Fruit fly (Drosophila melanogaster) whole organism, embryonic: Measurements from ENCODE around the gene Dsp1.

Experiments
- Abd-B ChIP-seq: fragments of 200-800 bp; sonication (Bioruptor generic); optimal IDR thresholded peaks from 2 replicates; lab custom pipeline; 2018; ENCODE audit warnings: missing biosample characterization, mild to moderate bottlenecking, missing genetic modification characterization, moderate library complexity
- Antp ChIP-seq: fragments of 200-800 bp; sonication (Bioruptor generic); optimal IDR thresholded peaks from 3 replicates; lab custom pipeline; 2016; ENCODE audit warnings: missing biosample characterization, missing genetic modification characterization
- Atf-2 ChIP-seq: fragments of 200-800 bp; sonication (Bioruptor generic); optimal IDR thresholded peaks from 2 replicates; lab custom pipeline; 2016; ENCODE audit warnings: missing biosample characterization, missing genetic modification characterization
- Bgb ChIP-seq: fragments of 200-800 bp; sonication (Bioruptor generic); IDR thresholded peaks from 2 replicates; pipeline ENCODE4 v1.3.6; 2022; ENCODE audit warnings: missing biosample characterization, missing genetic modification characterization; ENCODE audit not compliant: partially characterized antibody
- CG14667 ChIP-seq: fragments of 200-800 bp; sonication (Bioruptor generic); IDR thresholded peaks from 2 replicates; pipeline ENCODE4 v1.3.6; 2022; ENCODE audit warnings: missing biosample characterization, missing genetic modification characterization
- CG15479 ChIP-seq: fragments of 200-800 bp; sonication (Bioruptor generic); optimal IDR thresholded peaks from 3 replicates; lab custom pipeline; 2019; ENCODE audit warnings: missing biosample characterization, mild to moderate bottlenecking, missing genetic modification characterization, moderate library complexity
- CG15696 ChIP-seq: fragments of 200-800 bp; sonication (Bioruptor generic); optimal IDR thresholded peaks from 2 replicates; lab custom pipeline; 2019; ENCODE audit warnings: missing biosample characterization, mild to moderate bottlenecking, missing genetic modification characterization, moderate library complexity
- CG16813 ChIP-seq: fragments of 200-800 bp; sonication (Bioruptor generic); IDR thresholded peaks from 3 replicates; pipeline ENCODE4 v1.3.6; 2022; ENCODE audit warnings: missing biosample characterization, missing genetic modification characterization; ENCODE audit not compliant: partially characterized antibody
- CG17829 ChIP-seq: fragments of 200-800 bp; optimal IDR thresholded peaks from 2 replicates; lab custom pipeline; 2019; ENCODE audit warnings: missing biosample characterization, mild to moderate bottlenecking, missing genetic modification characterization, moderate library complexity
- CG2199 ChIP-seq: fragments of 200-800 bp; sonication (Bioruptor generic); IDR thresholded peaks from 3 replicates; pipeline ENCODE4 v1.3.6; 2022; ENCODE audit warnings: missing biosample characterization, missing genetic modification characterization
- CG30431 ChIP-seq: fragments of 200-800 bp; sonication (Bioruptor generic); optimal IDR thresholded peaks from 2 replicates; lab custom pipeline; 2017; ENCODE audit warnings: missing biosample characterization, missing genetic modification characterization
- CG3847 ChIP-seq: fragments of 200-800 bp; sonication (Bioruptor generic); IDR thresholded peaks from 2 replicates; pipeline ENCODE4 v1.3.6; 2022; ENCODE audit warnings: missing biosample characterization, missing genetic modification characterization
- CG4820 ChIP-seq: fragments of 200-800 bp; sonication (Bioruptor generic); optimal IDR thresholded peaks from 3 replicates; lab custom pipeline; 2016; ENCODE audit warnings: missing biosample characterization, missing genetic modification characterization
- CG4854 ChIP-seq: fragments of 200-800 bp; sonication (Bioruptor generic); optimal IDR thresholded peaks from 2 replicates; lab custom pipeline; 2016; ENCODE audit warnings: missing biosample characterization, missing genetic modification characterization, inconsistent platforms
- CG6791 ChIP-seq: fragments of 200-800 bp; sonication (Bioruptor generic); IDR thresholded peaks from 3 replicates; pipeline ENCODE4 v1.3.6; 2022; ENCODE audit warnings: missing biosample characterization, missing genetic modification characterization; ENCODE audit not compliant: partially characterized antibody
- CG6854 ChIP-seq: fragments of 200-800 bp; sonication (Bioruptor generic); optimal IDR thresholded peaks from 3 replicates; lab custom pipeline; 2017; ENCODE audit warnings: missing biosample characterization, mild to moderate bottlenecking, missing genetic modification characterization
- CG9727 ChIP-seq: fragments of 200-800 bp; sonication (Bioruptor generic); optimal IDR thresholded peaks from 3 replicates; lab custom pipeline; 2017; ENCODE audit warnings: missing biosample characterization, mild to moderate bottlenecking, missing genetic modification characterization
- Chrac-16 ChIP-seq: fragments of 200-800 bp; sonication (Bioruptor generic); optimal IDR thresholded peaks from 3 replicates; lab custom pipeline; 2016; ENCODE audit warnings: missing biosample characterization, missing genetic modification characterization
- Fer2 ChIP-seq: fragments of 200-800 bp; sonication (Bioruptor generic); optimal IDR thresholded peaks from 2 replicates; lab custom pipeline; 2018; ENCODE audit warnings: missing biosample characterization, mild to moderate bottlenecking, missing genetic modification characterization, moderate library complexity
- Lhr ChIP-seq: fragments of 200-800 bp; sonication (Bioruptor generic); optimal IDR thresholded peaks from 3 replicates; lab custom pipeline; 2017; ENCODE audit warnings: mild to moderate bottlenecking, missing biosample characterization, missing genetic modification reagents, missing genetic modification characterization
- Tbp ChIP-seq: fragments of >200 bp; optimal IDR thresholded peaks from 2 replicates; lab custom pipeline; 2018; ENCODE audit warnings: missing biosample characterization, missing genetic modification characterization
- Trl ChIP-seq, 3 experiments: fragments of >200 bp in 2 of 3; fragments of 200-800 bp in 1 of 3; sonication (Bioruptor generic) in 1 of 3; optimal IDR thresholded peaks; 2 replicates in 1 of 3; 3 replicates in 2 of 3; lab custom pipeline; 2016 to 2017; ENCODE audit warnings: missing biosample characterization in 1 of 3, missing genetic modification characterization in 1 of 3
- abd-A ChIP-seq: fragments of 200-800 bp; sonication (Bioruptor generic); optimal IDR thresholded peaks from 3 replicates; lab custom pipeline; 2019; ENCODE audit warnings: missing biosample characterization, mild to moderate bottlenecking, missing genetic modification characterization, moderate library complexity
- bbx ChIP-seq: fragments of 200-800 bp; sonication (Bioruptor generic); IDR thresholded peaks from 2 replicates; pipeline ENCODE4 v1.3.6; 2022; ENCODE audit warnings: missing biosample characterization, missing genetic modification characterization; ENCODE audit not compliant: partially characterized antibody
- dan ChIP-seq: fragments of 200-800 bp; sonication (Bioruptor generic); IDR thresholded peaks from 2 replicates; pipeline ENCODE4 v1.3.6; 2022; ENCODE audit warnings: missing biosample characterization, missing genetic modification characterization
- dmrt11E ChIP-seq: fragments of 200-800 bp; sonication (Bioruptor generic); optimal IDR thresholded peaks from 3 replicates; lab custom pipeline; 2018; ENCODE audit warnings: missing biosample characterization, mild to moderate bottlenecking, missing genetic modification characterization, moderate library complexity
- dysf ChIP-seq: fragments of 200-800 bp; sonication (Bioruptor generic); IDR thresholded peaks from 3 replicates; pipeline ENCODE4 v1.3.6; 2022; ENCODE audit warnings: missing biosample characterization, missing genetic modification characterization
- ewg ChIP-seq: fragments of 200-800 bp; sonication (Bioruptor generic); optimal IDR thresholded peaks from 3 replicates; lab custom pipeline; 2017; ENCODE audit warnings: mild to moderate bottlenecking, missing biosample characterization, missing genetic modification reagents, missing genetic modification characterization
- luna ChIP-seq: fragments of 200-800 bp; sonication (Bioruptor generic); optimal IDR thresholded peaks from 2 replicates; lab custom pipeline; 2016; ENCODE audit warnings: missing biosample characterization, missing genetic modification characterization
- maf-S ChIP-seq: fragments of 200-800 bp; sonication (Bioruptor generic); optimal IDR thresholded peaks from 2 replicates; lab custom pipeline; 2016; ENCODE audit warnings: missing biosample characterization, missing genetic modification characterization
- mam ChIP-seq: fragments of 200-800 bp; sonication (Bioruptor generic); optimal IDR thresholded peaks from 3 replicates; lab custom pipeline; 2016; ENCODE audit warnings: missing biosample characterization, missing genetic modification characterization
- nmo ChIP-seq: fragments of 200-800 bp; sonication (Bioruptor generic); optimal IDR thresholded peaks from 2 replicates; lab custom pipeline; 2018; ENCODE audit warnings: missing biosample characterization, mild to moderate bottlenecking, missing genetic modification characterization, moderate library complexity
- otp ChIP-seq: fragments of 200-800 bp; sonication (Bioruptor generic); IDR thresholded peaks from 3 replicates; pipeline ENCODE4, ENCODE4 v1.3.6; 2022; ENCODE audit warnings: missing biosample characterization, missing genetic modification characterization
- sd ChIP-seq: fragments of 200-800 bp; sonication (Bioruptor generic); optimal IDR thresholded peaks from 3 replicates; lab custom pipeline; 2018; ENCODE audit warnings: missing biosample characterization, mild to moderate bottlenecking, missing genetic modification characterization, moderate library complexity

Gene Dsp1

dm6 chrX:16385942-16386392 is 52.6 kb downstream of the Dsp1 start (continued):
- no peak for TF ChIP-seq Tbp
- TF ChIP-seq Bgb (GFP tag; lab: Robert Waterston, UW): no peak
- no peak for TF ChIP-seq bbx (GFP tag; lab: Robert Waterston, UW)
- no peak for TF ChIP-seq abd-A (tag; lab: Kevin White, UChicago)
- TF ChIP-seq CG6791 (GFP tag; lab: Robert Waterston, UW): no peak
- TF ChIP-seq nmo (GFP tag; lab: Kevin White, UChicago): peak; percentile 9
- TF ChIP-seq dmrt11E (tag; lab: Kevin White, UChicago): no peak
- no peak for TF ChIP-seq CG4820 (GFP tag; lab: Kevin White, UChicago)
- no peak for TF ChIP-seq CG2199 (GFP tag; lab: Robert Waterston, UW)
- TF ChIP-seq mam: no peak
- no peak for TF ChIP-seq Fer2 (tag; lab: Kevin White, UChicago)
- no peak for TF ChIP-seq dan (GFP tag; lab: Robert Waterston, UW)
- TF ChIP-seq luna: no peak
- peak; percentile 14 for TF ChIP-seq Chrac-16 (GFP tag; lab: Kevin White, UChicago)
- no peak for TF ChIP-seq Atf-2 (GFP tag; lab: Kevin White, UChicago)
- no peak for TF ChIP-seq CG3847 (GFP tag; lab: Robert Waterston, UW)
- no peak for TF ChIP-seq Trl (optimal IDR thresholded peaks at IDR 0.05; lab: Kevin White, UChicago)
- peak; percentile 11 for TF ChIP-seq Trl (GFP tag; optimal IDR thresholded peaks at IDR 0.05; lab: Kevin White, UChicago)
- TF ChIP-seq CG6854 (GFP tag; lab: Kevin White, UChicago): peak; percentile 25
- no peak for TF ChIP-seq sd (tag; lab: Kevin White, UChicago)
- no peak for TF ChIP-seq otp (GFP tag; lab: Robert Waterston, UW)
- no peak for TF ChIP-seq maf-S (GFP tag; lab: Kevin White, UChicago)
- peak; percentile 26 for TF ChIP-seq CG17829 (tag; lab: Kevin White, UChicago)
- TF ChIP-seq CG30431 (GFP tag; lab: Kevin White, UChicago): no peak
- no peak for TF ChIP-seq CG16813 (GFP tag; lab: Robert Waterston, UW)
- TF ChIP-seq dysf (GFP tag; lab: Robert Waterston, UW): peak; percentile 37; the same call in 1 of the 3 replicates
- TF ChIP-seq CG4854 (GFP tag; lab: Kevin White, UChicago): no peak
- TF ChIP-seq ewg (GFP tag; lab: Kevin White, UChicago): no peak
- TF ChIP-seq Abd-B (GFP tag; lab: Kevin White, UChicago): no peak
- no peak for TF ChIP-seq CG14667 (GFP tag; lab: Robert Waterston, UW)
- TF ChIP-seq CG9727 (GFP tag; lab: Kevin White, UChicago): peak; percentile 44
- no peak for TF ChIP-seq Antp
- TF ChIP-seq Lhr (GFP tag; lab: Kevin White, UChicago): no peak
- TF ChIP-seq CG15696 (tag; lab: Kevin White, UChicago): no peak
- no peak for TF ChIP-seq CG15479 (GFP tag; lab: Kevin White, UChicago)
- TF ChIP-seq, all 482 proteins: peak for 135
